Worm (Caenorhabditis elegans) whole organism, L3 larva: ENCODE results near the gene srz-20.

Source experiments
- R02D3.7 ChIP-seq: fragments of 150-350 bp; optimal IDR thresholded peaks from 2 replicates; lab custom pipeline; 2014; ENCODE audit warnings: missing biosample characterization, missing genetic modification characterization
- aly-2 ChIP-seq: fragments of 150-350 bp; optimal IDR thresholded peaks from 2 replicates; lab custom pipeline; 2014; ENCODE audit warnings: missing biosample characterization, missing genetic modification characterization
- ama-1 ChIP-seq: fragments of 150-350 bp; optimal IDR thresholded peaks from 2 replicates; lab custom pipeline; 2018
- ceh-16 ChIP-seq: sonication (generic microtip); optimal IDR thresholded peaks from 2 replicates; lab custom pipeline; 2017; ENCODE audit warnings: missing biosample characterization, missing genetic modification characterization
- ceh-82 ChIP-seq: fragments of 150-350 bp; optimal IDR thresholded peaks from 2 replicates; lab custom pipeline; 2014; ENCODE audit warnings: missing biosample characterization, missing genetic modification characterization
- ceh-9 ChIP-seq: sonication (generic microtip); optimal IDR thresholded peaks from 2 replicates; lab custom pipeline; 2018; ENCODE audit warnings: missing biosample characterization, missing genetic modification characterization
- daf-12 ChIP-seq: fragments of 150-350 bp; optimal IDR thresholded peaks from 2 replicates; lab custom pipeline; 2014; ENCODE audit warnings: missing biosample characterization, missing genetic modification reagents, missing genetic modification characterization
- egl-27 ChIP-seq: sonication (generic microtip); optimal IDR thresholded peaks from 4 replicates; lab custom pipeline; 2017; ENCODE audit warnings: missing biosample characterization, missing genetic modification reagents, missing genetic modification characterization
- egl-5 ChIP-seq: fragments of 150-350 bp; optimal IDR thresholded peaks from 2 replicates; lab custom pipeline; 2017; ENCODE audit warnings: missing biosample characterization, missing genetic modification reagents, missing genetic modification characterization, inconsistent platforms
- elt-2 ChIP-seq: sonication (generic microtip); optimal IDR thresholded peaks from 2 replicates; lab custom pipeline; 2016; ENCODE audit warnings: missing genetic modification reagents, mild to moderate bottlenecking, missing genetic modification characterization, missing compliant biosample characterization
- elt-3 ChIP-seq, 3 experiments: fragments of 150-350 bp in 1 of 3; sonication (generic microtip) in 2 of 3; optimal IDR thresholded peaks; 2 replicates in 2 of 3; 4 replicates in 1 of 3; lab custom pipeline; 2014 to 2017; ENCODE audit warnings: missing biosample characterization in 3 of 3, missing genetic modification characterization in 3 of 3
- eor-1 ChIP-seq, 2 experiments: fragments of 150-350 bp; optimal IDR thresholded peaks; 2 replicates each; lab custom pipeline; 2014 to 2018; ENCODE audit warnings: missing biosample characterization in 2 of 2, missing genetic modification characterization in 2 of 2
- jun-1 ChIP-seq: fragments of 150-350 bp; optimal IDR thresholded peaks from 2 replicates; lab custom pipeline; 2014; ENCODE audit warnings: missing biosample characterization, missing genetic modification reagents, missing genetic modification characterization
- lin-15B ChIP-seq: fragments of 150-350 bp; optimal IDR thresholded peaks from 2 replicates; lab custom pipeline; 2014; ENCODE audit warnings: missing biosample characterization, missing genetic modification characterization
- lin-39 ChIP-seq: fragments of 150-350 bp; optimal IDR thresholded peaks from 2 replicates; lab custom pipeline; 2018; ENCODE audit warnings: missing biosample characterization, missing genetic modification reagents, missing genetic modification characterization
- lsy-12 ChIP-seq: sonication (generic microtip); optimal IDR thresholded peaks from 2 replicates; lab custom pipeline; 2016; ENCODE audit warnings: mild to moderate bottlenecking, missing genetic modification characterization, missing compliant biosample characterization
- mml-1 ChIP-seq: fragments of 150-350 bp; sonication (generic microtip); optimal IDR thresholded peaks from 3 replicates; lab custom pipeline; 2014; ENCODE audit warnings: missing biosample characterization, missing genetic modification characterization
- nhr-11 ChIP-seq: fragments of 150-350 bp; optimal IDR thresholded peaks from 2 replicates; lab custom pipeline; 2014; ENCODE audit warnings: missing biosample characterization, missing genetic modification characterization
- nhr-12 ChIP-seq: fragments of 150-350 bp; optimal IDR thresholded peaks from 2 replicates; lab custom pipeline; 2014; ENCODE audit warnings: missing biosample characterization, missing genetic modification characterization
- nhr-25 ChIP-seq: sonication (generic microtip); optimal IDR thresholded peaks from 2 replicates; lab custom pipeline; 2017; ENCODE audit warnings: missing biosample characterization, missing genetic modification characterization
- nhr-28 ChIP-seq: fragments of 150-350 bp; optimal IDR thresholded peaks from 2 replicates; lab custom pipeline; 2014; ENCODE audit warnings: missing biosample characterization, missing genetic modification characterization
- nhr-67 ChIP-seq: fragments of 150-350 bp; optimal IDR thresholded peaks from 2 replicates; lab custom pipeline; 2014; ENCODE audit warnings: missing biosample characterization, missing genetic modification characterization
- nhr-76 ChIP-seq: fragments of 150-350 bp; sonication (generic microtip); optimal IDR thresholded peaks from 5 replicates; lab custom pipeline; 2014; ENCODE audit warnings: missing biosample characterization, missing genetic modification characterization
- nhr-77 ChIP-seq: fragments of 150-350 bp; optimal IDR thresholded peaks from 2 replicates; lab custom pipeline; 2014; ENCODE audit warnings: missing biosample characterization, missing genetic modification characterization
- pqm-1 ChIP-seq: fragments of 150-350 bp; optimal IDR thresholded peaks from 2 replicates; lab custom pipeline; 2017; ENCODE audit warnings: missing biosample characterization, missing genetic modification characterization, inconsistent platforms
- skn-1 ChIP-seq: fragments of 150-350 bp; optimal IDR thresholded peaks from 2 replicates; lab custom pipeline; 2014; ENCODE audit warnings: missing biosample characterization, missing genetic modification characterization
- snpc-4 ChIP-seq: fragments of 150-350 bp; optimal IDR thresholded peaks from 2 replicates; lab custom pipeline; 2014; ENCODE audit warnings: missing biosample characterization, missing genetic modification characterization
- tbx-2 ChIP-seq: sonication (generic microtip); optimal IDR thresholded peaks from 2 replicates; lab custom pipeline; 2016; ENCODE audit warnings: mild to moderate bottlenecking, missing genetic modification characterization, missing compliant biosample characterization
- unc-62 ChIP-seq: fragments of 150-350 bp; sonication (generic microtip); optimal IDR thresholded peaks from 4 replicates; lab custom pipeline; 2014; ENCODE audit warnings: missing biosample characterization, missing genetic modification reagents, missing genetic modification characterization
- zag-1 ChIP-seq: fragments of 150-350 bp; optimal IDR thresholded peaks from 2 replicates; lab custom pipeline; 2014; ENCODE audit warnings: missing biosample characterization, missing genetic modification characterization
- ztf-11 ChIP-seq: fragments of 150-350 bp; optimal IDR thresholded peaks from 2 replicates; lab custom pipeline; 2014; ENCODE audit warnings: missing biosample characterization, missing genetic modification characterization

srz-20 gene

ce11 chrIV:3902955-3903354, 12.4 kb upstream of the srz-20 start, which contains the start of gene F56D6.6:
TSS of gene F56D6.6 (plus strand) at chrIV:3903255.
- TF ChIP-seq elt-2 (tag; lab: Kevin White, UChicago): no peak
- TF ChIP-seq nhr-67 (tag; lab: Kevin White, UChicago): no peak
- TF ChIP-seq unc-62 (GFP tag; lab: Kevin White, UChicago): no peak
- no peak for TF ChIP-seq R02D3.7 (tag; lab: Kevin White, UChicago)
- TF ChIP-seq ceh-16 (tag; lab: Kevin White, UChicago): no peak
- TF ChIP-seq aly-2: no peak
- no peak for TF ChIP-seq mml-1 (tag; lab: Kevin White, UChicago)
- no peak for TF ChIP-seq jun-1 (tag; lab: Kevin White, UChicago)
- no peak for TF ChIP-seq eor-1 (tag; optimal IDR thresholded peaks at IDR 0.05; lab: Kevin White, UChicago)
- TF ChIP-seq snpc-4: no peak
- TF ChIP-seq skn-1: no peak
- no peak for TF ChIP-seq elt-3 (tag; optimal IDR thresholded peaks at IDR 0.05; lab: Kevin White, UChicago)
- no peak for TF ChIP-seq ama-1 (lab: Kevin White, UChicago)
- TF ChIP-seq nhr-12 (tag; lab: Kevin White, UChicago): no peak
- TF ChIP-seq nhr-11 (tag; lab: Kevin White, UChicago): no peak
- TF ChIP-seq daf-12 (tag; lab: Kevin White, UChicago): no peak
- TF ChIP-seq, all 47 proteins: peak for 0

ce11 chrIV:3904620-3905019, 10.8 kb upstream of the srz-20 start, which contains the start of gene F56D6.21:
TSS of gene F56D6.21 (plus strand) at chrIV:3904920.
- TF ChIP-seq nhr-11 (tag; lab: Kevin White, UChicago): no peak
- TF ChIP-seq egl-5 (tag; lab: Kevin White, UChicago): no peak
- no peak for TF ChIP-seq aly-2
- TF ChIP-seq daf-12 (tag; lab: Kevin White, UChicago): no peak
- TF ChIP-seq pqm-1 (tag; lab: Kevin White, UChicago): no peak
- no peak for TF ChIP-seq skn-1
- no peak for TF ChIP-seq nhr-28 (tag; lab: Kevin White, UChicago)
- no peak for TF ChIP-seq lin-15B (tag; lab: Kevin White, UChicago)

- no peak for TF ChIP-seq eor-1 (tag; optimal IDR thresholded peaks at IDR 0.05; lab: Kevin White, UChicago)
- TF ChIP-seq skn-1: no peak
- TF ChIP-seq snpc-4: no peak
- no peak for TF ChIP-seq lin-15B (tag; lab: Kevin White, UChicago)
- TF ChIP-seq lin-39 (tag; lab: Kevin White, UChicago): no peak
These were observed 9.0 kb upstream of the srz-20 start, which contains the start of gene F56D6.11 for ce11 chrIV:3906393-3906792. TSS of gene F56D6.11 (minus strand) at chrIV:3906493.

ce11 chrIV:3907506-3908188, 7.7 kb upstream of the srz-20 start, which contains the start of the genes F56D6.22 and F56D6.12:
TSS of gene F56D6.22 (minus strand) at chrIV:3907606.
TSS of gene F56D6.12 (plus strand) at chrIV:3908138.
- TF ChIP-seq lsy-12 (tag; lab: Kevin White, UChicago) (no peak), unc-62 (GFP tag; lab: Kevin White, UChicago) (no peak), snpc-4 (no peak), lin-15B (tag; lab: Kevin White, UChicago) (no peak), daf-12 (tag; lab: Kevin White, UChicago) (no peak), nhr-76 (tag; lab: Kevin White, UChicago) (no peak), tbx-2 (no peak), eor-1 (tag; optimal IDR thresholded peaks at IDR 0.05; lab: Kevin White, UChicago) (no peak), ceh-82 (tag; lab: Kevin White, UChicago) (no peak), egl-27 (no peak), nhr-11 (tag; lab: Kevin White, UChicago) (no peak), nhr-25 (tag; lab: Kevin White, UChicago) (no peak), ama-1 (lab: Kevin White, UChicago) (no peak)
- TF ChIP-seq, all 47 proteins: peak for 0

ce11 chrIV:3909114-3909513, 6.3 kb upstream of the srz-20 start, which contains the start of gene F56D6.13:
TSS of gene F56D6.13 (plus strand) at chrIV:3909414.
- TF ChIP-seq ceh-9 (tag; lab: Kevin White, UChicago): no peak
- TF ChIP-seq nhr-77: no peak
- no peak for TF ChIP-seq ztf-11 (tag; lab: Kevin White, UChicago)
- TF ChIP-seq jun-1 (tag; lab: Kevin White, UChicago): no peak
- TF ChIP-seq zag-1 (tag; lab: Kevin White, UChicago): no peak
- no peak for TF ChIP-seq unc-62 (GFP tag; lab: Kevin White, UChicago)
- TF ChIP-seq lin-39 (tag; lab: Kevin White, UChicago): no peak
- TF ChIP-seq ceh-82 (tag; lab: Kevin White, UChicago): no peak
